In genomic region chrX:4549853-4550596, ce11 we compare ENCODE assay signal across 7 worm cellular contexts.
TF ChIP-seq lines count a peak whose summit lies in the region.

C07A12.18 (minus strand) TSS chrX:4549903.

TF ChIP-seq in whole organism, L1 larva, 84 proteins besides CTCF, POLR2A, EP300 and RAD21 (continues in another document):
- TF ChIP-seq skn-1 (tag; optimal IDR thresholded peaks at IDR 0.05; lab: Kevin White, UChicago) (peak; percentile 7), unc-30 (tag; optimal IDR thresholded peaks at IDR 0.05; lab: Kevin White, UChicago) (no peak), nhr-85 (tag; lab: Kevin White, UChicago) (peak; percentile 85), nhr-84 (tag; optimal IDR thresholded peaks at IDR 0.05; lab: Kevin White, UChicago) (no peak), nhr-20 (tag; optimal IDR thresholded peaks at IDR 0.05; lab: Kevin White, UChicago) (peak; percentile 27), dpl-1 (GFP tag; optimal IDR thresholded peaks at IDR 0.05; lab: Kevin White, UChicago) (no peak), elt-2 (tag; optimal IDR thresholded peaks at IDR 0.05; lab: Kevin White, UChicago) (no peak), elt-3 (tag; optimal IDR thresholded peaks at IDR 0.05; lab: Kevin White, UChicago) (peak in 1 of 6 experiments; percentile 28), aly-2 (tag; optimal IDR thresholded peaks at IDR 0.05; lab: Kevin White, UChicago) (no peak), dsc-1 (tag; optimal IDR thresholded peaks at IDR 0.05; lab: Kevin White, UChicago) (no peak), mdl-1 (tag; optimal IDR thresholded peaks at IDR 0.05; lab: Kevin White, UChicago) (peak in 1 of 2 experiments; percentile 26), grh-1 (GFP tag; IDR thresholded peaks at IDR 0.05; lab: Robert Waterston, UW) (peak; percentile 67), ama-1 (optimal IDR thresholded peaks at IDR 0.05; lab: Kevin White, UChicago) (no peak), blmp-1 (tag; optimal IDR thresholded peaks at IDR 0.05; lab: Kevin White, UChicago) (peak; percentile 41)

TF ChIP-seq in whole organism, L2 larva, 48 proteins besides CTCF, POLR2A, EP300 and RAD21 (continues in another document):
- TF ChIP-seq sma-3 (GFP tag; optimal IDR thresholded peaks at IDR 0.05; lab: Kevin White, UChicago): no peak
- TF ChIP-seq ztf-4 (tag; optimal IDR thresholded peaks at IDR 0.05; lab: Kevin White, UChicago): no peak
- TF ChIP-seq Y55F3AM.14 (GFP tag; optimal IDR thresholded peaks at IDR 0.05; lab: Kevin White, UChicago): no peak
- TF ChIP-seq nhr-10 (tag; optimal IDR thresholded peaks at IDR 0.05; lab: Kevin White, UChicago): no peak
- TF ChIP-seq sem-4 (tag; optimal IDR thresholded peaks at IDR 0.05; lab: Kevin White, UChicago): no peak
- TF ChIP-seq peb-1 (tag; optimal IDR thresholded peaks at IDR 0.05; lab: Kevin White, UChicago): no peak
- TF ChIP-seq lin-13 (GFP tag; optimal IDR thresholded peaks at IDR 0.05; lab: Kevin White, UChicago): no peak
- no peak for TF ChIP-seq dmd-4 (tag; optimal IDR thresholded peaks at IDR 0.05; lab: Kevin White, UChicago)
- no peak for TF ChIP-seq nhr-77 (tag; optimal IDR thresholded peaks at IDR 0.05; lab: Kevin White, UChicago)
- no peak for TF ChIP-seq ztf-1 (GFP tag; conservative IDR thresholded peaks at IDR 0.05; lab: Robert Waterston, UW)
- TF ChIP-seq nhr-129 (tag; optimal IDR thresholded peaks at IDR 0.05; lab: Kevin White, UChicago): peak; percentile 1
- TF ChIP-seq sma-9 (GFP tag; optimal IDR thresholded peaks at IDR 0.05; lab: Kevin White, UChicago): no peak
- TF ChIP-seq sma-9 (tag; optimal IDR thresholded peaks at IDR 0.05; lab: Kevin White, UChicago): no peak
- TF ChIP-seq nhr-6 (tag; optimal IDR thresholded peaks at IDR 0.05; lab: Kevin White, UChicago): no peak

TF ChIP-seq in whole organism, L3 larva, 47 proteins besides CTCF, POLR2A, EP300 and RAD21:
- no peak for TF ChIP-seq aly-2 (tag; optimal IDR thresholded peaks at IDR 0.05; lab: Kevin White, UChicago)
- peak; percentile 14 for TF ChIP-seq elt-1 (tag; optimal IDR thresholded peaks at IDR 0.05; lab: Kevin White, UChicago)

TF ChIP-seq in whole organism, L4 larva, 104 proteins besides CTCF, POLR2A, EP300 and RAD21:
- TF ChIP-seq jun-1 (tag; optimal IDR thresholded peaks at IDR 0.05; lab: Kevin White, UChicago) (no peak), aha-1 (tag; lab: Kevin White, UChicago) (peak; percentile 77), hlh-30 (tag; optimal IDR thresholded peaks at IDR 0.05; lab: Kevin White, UChicago; ENCODE audit: insufficient read depth) (peak; percentile 26), nhr-28 (tag; optimal IDR thresholded peaks at IDR 0.05; lab: Kevin White, UChicago) (peak; percentile 6), T20F7.1 (GFP tag; optimal IDR thresholded peaks at IDR 0.05; lab: Kevin White, UChicago) (no peak), cey-2 (tag; optimal IDR thresholded peaks at IDR 0.05; lab: Kevin White, UChicago; ENCODE audit: borderline replicate concordance, insufficient read depth) (no peak), lim-7 (GFP tag; IDR thresholded peaks at IDR 0.05; lab: Robert Waterston, UW) (no peak), ztf-7 (tag; optimal IDR thresholded peaks at IDR 0.05; lab: Kevin White, UChicago) (no peak)

TF ChIP-seq in whole organism, early embryonic, 17 proteins besides CTCF, POLR2A, EP300 and RAD21:
- TF ChIP-seq tbx-37 (GFP tag; conservative IDR thresholded peaks at IDR 0.05; lab: Robert Waterston, UW): no peak
- TF ChIP-seq scrt-1 (GFP tag; IDR thresholded peaks at IDR 0.05; lab: Robert Waterston, UW): 0 out of 2 replicates have a peak, but pooled peaks have one; percentile 34

TF ChIP-seq in whole organism, mixed stage, embryonic, 35 proteins besides CTCF, POLR2A, EP300 and RAD21:
- TF ChIP-seq tbx-8 (GFP tag; optimal IDR thresholded peaks at IDR 0.05; lab: Kevin White, UChicago) (no peak), hlh-1 (tag; optimal IDR thresholded peaks at IDR 0.05; lab: Kevin White, UChicago) (no peak), ham-2 (GFP tag; optimal IDR thresholded peaks at IDR 0.05; lab: Kevin White, UChicago) (peak; percentile 11), ceh-83 (GFP tag; optimal IDR thresholded peaks at IDR 0.05; lab: Kevin White, UChicago) (no peak), unc-120 (tag; optimal IDR thresholded peaks at IDR 0.05; lab: Kevin White, UChicago; ENCODE audit: poor library complexity, severe bottlenecking) (no peak)

TF ChIP-seq in whole organism, young adult, 124 proteins besides CTCF, POLR2A, EP300 and RAD21:
- TF ChIP-seq cebp-1 (GFP tag; IDR thresholded peaks at IDR 0.05; lab: Robert Waterston, UW) (peak; percentile 57; the same call in 1 of the 2 replicates), cebp-1 (tag; optimal IDR thresholded peaks at IDR 0.05; lab: Kevin White, UChicago) (no peak), rec-8 (tag; optimal IDR thresholded peaks at IDR 0.05; lab: Kevin White, UChicago) (no peak)
TF ChIP-seq in whole organism, young adult: peak in this region for 1.
